Worm (Caenorhabditis elegans) whole organism, L4 larva: ENCODE measurements around the gene nspg-8.

Source experiments
- F10B5.3 ChIP-seq: sonication (generic microtip); optimal IDR thresholded peaks from 2 replicates; lab custom pipeline; 2016; ENCODE audit warnings: mild to moderate bottlenecking, missing genetic modification characterization, missing compliant biosample characterization
- F26F4.8 ChIP-seq: fragments of 200-800 bp; sonication (Bioruptor generic); conservative IDR thresholded peaks from 2 replicates; pipeline ENCODE4 v1.3.6; 2022; ENCODE audit warnings: missing genetic modification characterization, missing compliant biosample characterization
- F37D6.2 ChIP-seq: sonication (generic microtip); optimal IDR thresholded peaks from 2 replicates; lab custom pipeline; 2016; ENCODE audit warnings: mild to moderate bottlenecking, missing genetic modification characterization, missing compliant biosample characterization
- R02D3.7 ChIP-seq: fragments of 150-350 bp; sonication (generic microtip); optimal IDR thresholded peaks from 3 replicates; lab custom pipeline; 2014; ENCODE audit warnings: missing biosample characterization, missing genetic modification characterization
- Y105C5A.15 ChIP-seq: fragments of 200-800 bp; sonication (Bioruptor generic); IDR thresholded peaks from 2 replicates; pipeline ENCODE4 v1.3.6; 2022; ENCODE audit warnings: missing genetic modification characterization, missing compliant biosample characterization
- Y48G9A.11 ChIP-seq: fragments of 200-800 bp; sonication (Bioruptor generic); IDR thresholded peaks from 2 replicates; pipeline ENCODE4 v1.3.6; 2022; ENCODE audit warnings: missing genetic modification reagents, missing genetic modification characterization, missing compliant biosample characterization
- Y5F2A.4 ChIP-seq: fragments of 200-800 bp; sonication (Bioruptor generic); optimal IDR thresholded peaks from 2 replicates; lab custom pipeline; 2018; ENCODE audit warnings: mild to moderate bottlenecking, missing genetic modification characterization, missing compliant biosample characterization
- ZK337.2 ChIP-seq: fragments of 200-800 bp; sonication (Bioruptor generic); IDR thresholded peaks from 2 replicates; pipeline ENCODE4 v1.3.6; 2022; ENCODE audit warnings: missing genetic modification reagents, missing genetic modification characterization, missing compliant biosample characterization
- ZK546.5 ChIP-seq, 2 experiments: sonication (generic microtip); optimal IDR thresholded peaks; 2 replicates each; lab custom pipeline; 2017; ENCODE audit warnings: missing biosample characterization in 2 of 2, missing genetic modification characterization in 2 of 2
- aha-1 ChIP-seq: fragments of 150-350 bp; peaks from one replicate; lab custom pipeline; 2014; ENCODE audit warnings: missing biosample characterization, missing genetic modification characterization
- attf-4 ChIP-seq: sonication (generic microtip); optimal IDR thresholded peaks from 3 replicates; lab custom pipeline; 2017; ENCODE audit warnings: missing biosample characterization, missing genetic modification characterization
- ceh-20 ChIP-seq: fragments of 200-800 bp; sonication (Bioruptor generic); IDR thresholded peaks from 2 replicates; pipeline ENCODE4 v1.3.6; 2022; ENCODE audit warnings: missing genetic modification reagents, missing genetic modification characterization, missing compliant biosample characterization
- ceh-32 ChIP-seq: sonication (generic microtip); optimal IDR thresholded peaks from 2 replicates; lab custom pipeline; 2016; ENCODE audit warnings: mild to moderate bottlenecking, missing genetic modification characterization, missing compliant biosample characterization; ENCODE audit not compliant: poor library complexity
- cey-2 ChIP-seq: sonication (generic microtip); optimal IDR thresholded peaks from 3 replicates; lab custom pipeline; 2017; ENCODE audit warnings: missing genetic modification characterization, mild to moderate bottlenecking, missing compliant biosample characterization, antibody characterized with exemption, borderline replicate concordance; ENCODE audit not compliant: insufficient read depth
- daf-19 ChIP-seq: fragments of 200-800 bp; sonication (Bioruptor generic); conservative IDR thresholded peaks from 2 replicates; pipeline ENCODE4 v1.3.6; 2022; ENCODE audit warnings: missing genetic modification characterization, missing compliant biosample characterization
- daf-8 ChIP-seq: fragments of 200-800 bp; sonication (Bioruptor generic); IDR thresholded peaks from 2 replicates; pipeline ENCODE4 v1.3.6; 2022; ENCODE audit warnings: missing genetic modification characterization, missing compliant biosample characterization
- dmd-8 ChIP-seq: fragments of 200-800 bp; sonication (Bioruptor generic); IDR thresholded peaks from 2 replicates; pipeline ENCODE4 v1.3.6; 2022; ENCODE audit warnings: missing genetic modification characterization, missing compliant biosample characterization
- dpl-1 ChIP-seq: fragments of 150-350 bp; optimal IDR thresholded peaks from 2 replicates; lab custom pipeline; 2014; ENCODE audit warnings: missing biosample characterization, missing genetic modification reagents, missing genetic modification characterization
- dve-1 ChIP-seq: sonication (generic microtip); optimal IDR thresholded peaks from 2 replicates; lab custom pipeline; 2017; ENCODE audit warnings: antibody characterized with exemption, mild to moderate bottlenecking, missing genetic modification characterization, missing compliant biosample characterization; ENCODE audit not compliant: insufficient read depth
- egl-43 ChIP-seq: fragments of 200-800 bp; sonication (Bioruptor generic); IDR thresholded peaks from 2 replicates; pipeline ENCODE4 v1.3.6; 2022; ENCODE audit warnings: missing genetic modification reagents, missing genetic modification characterization, missing compliant biosample characterization
- fkh-10 ChIP-seq: fragments of 150-350 bp; optimal IDR thresholded peaks from 2 replicates; lab custom pipeline; 2014; ENCODE audit warnings: missing biosample characterization, missing genetic modification reagents, missing genetic modification characterization
- fos-1 ChIP-seq: fragments of 150-350 bp; optimal IDR thresholded peaks from 2 replicates; lab custom pipeline; 2014; ENCODE audit warnings: missing biosample characterization, missing genetic modification characterization
- hlh-30 ChIP-seq: sonication (generic microtip); optimal IDR thresholded peaks from 2 replicates; lab custom pipeline; 2017; ENCODE audit warnings: antibody characterized with exemption, mild to moderate bottlenecking, missing genetic modification characterization, missing compliant biosample characterization; ENCODE audit not compliant: insufficient read depth
- jun-1 ChIP-seq: fragments of 150-350 bp; optimal IDR thresholded peaks from 2 replicates; lab custom pipeline; 2014; ENCODE audit warnings: missing biosample characterization, missing genetic modification reagents, missing genetic modification characterization
- lin-13 ChIP-seq: fragments of 150-350 bp; optimal IDR thresholded peaks from 2 replicates; lab custom pipeline; 2014; ENCODE audit warnings: missing biosample characterization, missing genetic modification reagents, missing genetic modification characterization
- lin-29 ChIP-seq: fragments of 200-800 bp; sonication (Bioruptor generic); IDR thresholded peaks from 2 replicates; pipeline ENCODE4 v1.3.6; 2022; ENCODE audit warnings: missing genetic modification reagents, missing genetic modification characterization, missing compliant biosample characterization
- lir-3 ChIP-seq: sonication (generic microtip); optimal IDR thresholded peaks from 2 replicates; lab custom pipeline; 2016; ENCODE audit warnings: mild to moderate bottlenecking, missing genetic modification characterization, missing compliant biosample characterization
- lsy-2 ChIP-seq, 2 experiments: fragments of 150-350 bp in 1 of 2; sonication (generic microtip) in 1 of 2; optimal IDR thresholded peaks; 2 replicates each; lab custom pipeline; 2014 to 2017; ENCODE audit warnings: missing biosample characterization in 2 of 2, missing genetic modification characterization in 2 of 2
- mdt-29 ChIP-seq: fragments of 200-800 bp; sonication (Bioruptor generic); IDR thresholded peaks from 2 replicates; pipeline ENCODE4 v1.3.6; 2022; ENCODE audit warnings: missing genetic modification reagents, missing genetic modification characterization, missing compliant biosample characterization
- mep-1 ChIP-seq: fragments of 150-350 bp; sonication (generic microtip); optimal IDR thresholded peaks from 3 replicates; lab custom pipeline; 2014; ENCODE audit warnings: missing biosample characterization, missing genetic modification characterization
- mxl-2 ChIP-seq: fragments of 200-800 bp; sonication (Bioruptor generic); conservative IDR thresholded peaks from 2 replicates; pipeline ENCODE4 v1.3.6; 2022; ENCODE audit warnings: missing genetic modification reagents, missing genetic modification characterization, missing compliant biosample characterization
- mxl-3 ChIP-seq: fragments of 200-800 bp; sonication (Bioruptor generic); optimal IDR thresholded peaks from 2 replicates; lab custom pipeline; 2018; ENCODE audit warnings: mild to moderate bottlenecking, missing genetic modification characterization, missing compliant biosample characterization
- nhr-10 ChIP-seq: fragments of 150-350 bp; optimal IDR thresholded peaks from 2 replicates; lab custom pipeline; 2014; ENCODE audit warnings: missing biosample characterization, missing genetic modification characterization
- nhr-102 ChIP-seq: sonication (generic microtip); optimal IDR thresholded peaks from 2 replicates; lab custom pipeline; 2016; ENCODE audit warnings: mild to moderate bottlenecking, missing genetic modification characterization, moderate library complexity, missing compliant biosample characterization
- nhr-25 ChIP-seq: sonication (generic microtip); optimal IDR thresholded peaks from 2 replicates; lab custom pipeline; 2017; ENCODE audit warnings: missing genetic modification characterization, mild to moderate bottlenecking, missing compliant biosample characterization, antibody characterized with exemption, moderate library complexity, borderline replicate concordance; ENCODE audit not compliant: insufficient read depth
- nhr-28 ChIP-seq: fragments of 150-350 bp; optimal IDR thresholded peaks from 2 replicates; lab custom pipeline; 2014; ENCODE audit warnings: missing biosample characterization, missing genetic modification characterization
- nhr-41 ChIP-seq: fragments of 200-800 bp; sonication (Bioruptor generic); IDR thresholded peaks from 2 replicates; pipeline ENCODE4 v1.3.6; 2022; ENCODE audit warnings: missing genetic modification reagents, missing genetic modification characterization, missing compliant biosample characterization
- nhr-76 ChIP-seq: fragments of 150-350 bp; optimal IDR thresholded peaks from 2 replicates; lab custom pipeline; 2014; ENCODE audit warnings: missing biosample characterization, missing genetic modification characterization
- php-3 ChIP-seq: fragments of 200-800 bp; sonication (Bioruptor generic); IDR thresholded peaks from 2 replicates; pipeline ENCODE4 v1.3.6; 2022; ENCODE audit warnings: missing genetic modification reagents, missing genetic modification characterization, missing compliant biosample characterization
- saeg-2 ChIP-seq: fragments of 200-800 bp; sonication (Bioruptor generic); IDR thresholded peaks from 2 replicates; pipeline ENCODE4 v1.3.6; 2022; ENCODE audit warnings: missing genetic modification reagents, missing genetic modification characterization, missing compliant biosample characterization
- sdz-12 ChIP-seq: fragments of 200-800 bp; sonication (Bioruptor generic); optimal IDR thresholded peaks from 2 replicates; lab custom pipeline; 2018; ENCODE audit warnings: mild to moderate bottlenecking, missing genetic modification characterization, missing compliant biosample characterization
- skn-1 ChIP-seq: fragments of 150-350 bp; optimal IDR thresholded peaks from 2 replicates; lab custom pipeline; 2014; ENCODE audit warnings: missing biosample characterization, missing genetic modification characterization
- snpc-1.2 ChIP-seq: fragments of 200-800 bp; sonication (Bioruptor generic); IDR thresholded peaks from 2 replicates; pipeline ENCODE4 v1.3.6; 2022; ENCODE audit warnings: missing genetic modification reagents, missing genetic modification characterization, missing compliant biosample characterization
- snpc-4 ChIP-seq: fragments of 150-350 bp; optimal IDR thresholded peaks from 2 replicates; lab custom pipeline; 2014; ENCODE audit warnings: missing biosample characterization, missing genetic modification characterization
- spr-1 ChIP-seq: sonication (generic microtip); optimal IDR thresholded peaks from 2 replicates; lab custom pipeline; 2016; ENCODE audit warnings: mild to moderate bottlenecking, missing genetic modification characterization, missing compliant biosample characterization
- tra-1 ChIP-seq: fragments of 200-800 bp; sonication (Bioruptor generic); IDR thresholded peaks from 2 replicates; pipeline ENCODE4 v1.3.6; 2022; ENCODE audit warnings: missing genetic modification reagents, missing genetic modification characterization, missing compliant biosample characterization
- unc-130 ChIP-seq: sonication (generic microtip); optimal IDR thresholded peaks from 2 replicates; lab custom pipeline; 2016; ENCODE audit warnings: missing genetic modification reagents, missing genetic modification characterization, missing compliant biosample characterization
- zfp-3 ChIP-seq: fragments of 200-800 bp; sonication (Bioruptor generic); conservative IDR thresholded peaks from 2 replicates; pipeline ENCODE4 v1.3.6; 2022; ENCODE audit warnings: missing genetic modification reagents, missing genetic modification characterization, missing compliant biosample characterization
- zip-11 ChIP-seq: fragments of 200-800 bp; sonication (Bioruptor generic); IDR thresholded peaks from 2 replicates; pipeline ENCODE4 v1.3.6; 2022; ENCODE audit warnings: missing genetic modification characterization, missing compliant biosample characterization
- ztf-11 ChIP-seq: fragments of 150-350 bp; optimal IDR thresholded peaks from 2 replicates; lab custom pipeline; 2014; ENCODE audit warnings: missing biosample characterization, missing genetic modification characterization
- ztf-7 ChIP-seq: fragments of 150-350 bp; optimal IDR thresholded peaks from 2 replicates; lab custom pipeline; 2014; ENCODE audit warnings: missing biosample characterization, missing genetic modification characterization

Gene nspg-8

ce11 chrIII:1201958-1202596, 20.2 kb downstream of the nspg-8 start, which contains the start of the genes mrpl-45 and Y119D3B.12 (continued):
- TF ChIP-seq R02D3.7, result no peak
- no peak for TF ChIP-seq attf-4
- no peak for TF ChIP-seq zip-11 (GFP tag; lab: Robert Waterston, UW)
- TF ChIP-seq lin-29 (GFP tag; lab: Robert Waterston, UW), result no peak
- no peak for TF ChIP-seq snpc-1.2 (GFP tag; lab: Robert Waterston, UW)
- TF ChIP-seq mxl-3 (GFP tag; lab: Kevin White, UChicago), result no peak
- TF ChIP-seq tra-1 (GFP tag; lab: Robert Waterston, UW), result peak; percentile 44; the same call in 1 of the 2 replicates
- TF ChIP-seq nhr-41, result no peak
- no peak for TF ChIP-seq saeg-2 (GFP tag; lab: Robert Waterston, UW)
- peak in 1 of 2 experiments; percentile 88 for TF ChIP-seq lsy-2 (tag; optimal IDR thresholded peaks at IDR 0.05; lab: Kevin White, UChicago)
- TF ChIP-seq F10B5.3 (tag; lab: Kevin White, UChicago), result no peak
- TF ChIP-seq nhr-10, result no peak
- no peak for TF ChIP-seq sdz-12
- no peak for TF ChIP-seq ZK337.2
- TF ChIP-seq dpl-1 (GFP tag; lab: Kevin White, UChicago), result peak; percentile 81
- TF ChIP-seq dmd-8 (GFP tag; lab: Robert Waterston, UW), result no peak
- peak; percentile 41 for TF ChIP-seq nhr-28
- TF ChIP-seq egl-43 (GFP tag; lab: Robert Waterston, UW), result no peak
- no peak for TF ChIP-seq nhr-25
- no peak for TF ChIP-seq F26F4.8 (GFP tag; lab: Robert Waterston, UW)
- TF ChIP-seq jun-1 (tag; lab: Kevin White, UChicago), result peak; percentile 16
- TF ChIP-seq aha-1 (tag; lab: Kevin White, UChicago), result peak; percentile 38
- TF ChIP-seq ztf-7, result no peak
- TF ChIP-seq mxl-2 (GFP tag; lab: Robert Waterston, UW), result no peak
- no peak for TF ChIP-seq unc-130 (GFP tag; lab: Kevin White, UChicago)
- no peak for TF ChIP-seq ZK546.5 (tag; optimal IDR thresholded peaks at IDR 0.05; lab: Kevin White, UChicago)
- TF ChIP-seq cey-2 (tag; lab: Kevin White, UChicago), result no peak
- no peak for TF ChIP-seq Y5F2A.4 (GFP tag; lab: Kevin White, UChicago)
- TF ChIP-seq F37D6.2 (tag; lab: Kevin White, UChicago), result peak; percentile 42
- TF ChIP-seq mep-1 (tag; lab: Kevin White, UChicago), result peak; percentile 72
- TF ChIP-seq ztf-11, result no peak
- TF ChIP-seq daf-19 (GFP tag; lab: Robert Waterston, UW), result no peak
- peak; percentile 18 for TF ChIP-seq fkh-10 (GFP tag; lab: Kevin White, UChicago)
- no peak for TF ChIP-seq nhr-76
- no peak for TF ChIP-seq Y48G9A.11 (GFP tag; lab: Robert Waterston, UW)
- peak; percentile 80 for TF ChIP-seq dve-1 (tag; lab: Kevin White, UChicago)
- TF ChIP-seq php-3, result 0 out of 2 replicates have a peak, but pooled peaks have one; percentile 38
- TF ChIP-seq zfp-3, result no peak
- no peak for TF ChIP-seq fos-1
- TF ChIP-seq spr-1 (tag; lab: Kevin White, UChicago), result peak; percentile 9
- TF ChIP-seq lir-3 (tag; lab: Kevin White, UChicago), result no peak
- TF ChIP-seq ceh-20, result 0 out of 2 replicates have a peak, but pooled peaks have one; percentile 18
- no peak for TF ChIP-seq Y105C5A.15 (GFP tag; lab: Robert Waterston, UW)
- TF ChIP-seq skn-1 (tag; lab: Kevin White, UChicago), result no peak
- TF ChIP-seq lin-13 (GFP tag; lab: Kevin White, UChicago), result peak; percentile 58
- no peak for TF ChIP-seq mdt-29 (GFP tag; lab: Robert Waterston, UW)
- no peak for TF ChIP-seq daf-8
- no peak for TF ChIP-seq ceh-32 (tag; lab: Kevin White, UChicago)
- peak; percentile 54 for TF ChIP-seq nhr-102 (tag; lab: Kevin White, UChicago)
- peak; percentile 81 for TF ChIP-seq hlh-30 (tag; lab: Kevin White, UChicago)
- no peak for TF ChIP-seq snpc-4 (tag; lab: Kevin White, UChicago)
